Worm (Caenorhabditis elegans) whole organism, L4 larva: ENCODE measurements around the gene nlp-45.

Source experiments
- F37D6.2 ChIP-seq: sonication (generic microtip); optimal IDR thresholded peaks from 2 replicates; lab custom pipeline; 2016; ENCODE audit warnings: mild to moderate bottlenecking, missing genetic modification characterization, missing compliant biosample characterization
- R02D3.7 ChIP-seq: fragments of 150-350 bp; sonication (generic microtip); optimal IDR thresholded peaks from 3 replicates; lab custom pipeline; 2014; ENCODE audit warnings: missing biosample characterization, missing genetic modification characterization
- T20F7.1 ChIP-seq: fragments of 200-800 bp; sonication (Bioruptor generic); optimal IDR thresholded peaks from 2 replicates; lab custom pipeline; 2018; ENCODE audit warnings: mild to moderate bottlenecking, missing genetic modification characterization, missing compliant biosample characterization
- Y105C5A.15 ChIP-seq: fragments of 200-800 bp; sonication (Bioruptor generic); IDR thresholded peaks from 2 replicates; pipeline ENCODE4 v1.3.6; 2022; ENCODE audit warnings: missing genetic modification characterization, missing compliant biosample characterization
- Y5F2A.4 ChIP-seq: fragments of 200-800 bp; sonication (Bioruptor generic); optimal IDR thresholded peaks from 2 replicates; lab custom pipeline; 2018; ENCODE audit warnings: mild to moderate bottlenecking, missing genetic modification characterization, missing compliant biosample characterization
- Y75B8A.6 ChIP-seq: fragments of 200-800 bp; sonication (Bioruptor generic); IDR thresholded peaks from 2 replicates; pipeline ENCODE4 v1.3.6; 2022; ENCODE audit warnings: missing genetic modification reagents, missing genetic modification characterization, missing compliant biosample characterization
- ceh-20 ChIP-seq: fragments of 200-800 bp; sonication (Bioruptor generic); IDR thresholded peaks from 2 replicates; pipeline ENCODE4 v1.3.6; 2022; ENCODE audit warnings: missing genetic modification reagents, missing genetic modification characterization, missing compliant biosample characterization
- ceh-32 ChIP-seq: sonication (generic microtip); optimal IDR thresholded peaks from 2 replicates; lab custom pipeline; 2016; ENCODE audit warnings: mild to moderate bottlenecking, missing genetic modification characterization, missing compliant biosample characterization; ENCODE audit not compliant: poor library complexity
- daf-12 ChIP-seq: fragments of 150-350 bp; optimal IDR thresholded peaks from 2 replicates; lab custom pipeline; 2014; ENCODE audit warnings: missing biosample characterization, missing genetic modification reagents, missing genetic modification characterization
- dmd-8 ChIP-seq: fragments of 200-800 bp; sonication (Bioruptor generic); IDR thresholded peaks from 2 replicates; pipeline ENCODE4 v1.3.6; 2022; ENCODE audit warnings: missing genetic modification characterization, missing compliant biosample characterization
- dmd-9 ChIP-seq: fragments of 200-800 bp; sonication (Bioruptor generic); IDR thresholded peaks from 2 replicates; pipeline ENCODE4 v1.3.6; 2022; ENCODE audit warnings: missing genetic modification reagents, missing genetic modification characterization, missing compliant biosample characterization
- dpl-1 ChIP-seq: fragments of 150-350 bp; optimal IDR thresholded peaks from 2 replicates; lab custom pipeline; 2014; ENCODE audit warnings: missing biosample characterization, missing genetic modification reagents, missing genetic modification characterization
- duxl-1 ChIP-seq: sonication (generic microtip); optimal IDR thresholded peaks from 2 replicates; lab custom pipeline; 2016; ENCODE audit warnings: mild to moderate bottlenecking, missing genetic modification characterization, moderate library complexity, missing compliant biosample characterization; ENCODE audit not compliant: poor library complexity
- fkh-10 ChIP-seq: fragments of 150-350 bp; optimal IDR thresholded peaks from 2 replicates; lab custom pipeline; 2014; ENCODE audit warnings: missing biosample characterization, missing genetic modification reagents, missing genetic modification characterization
- fos-1 ChIP-seq: fragments of 150-350 bp; optimal IDR thresholded peaks from 2 replicates; lab custom pipeline; 2014; ENCODE audit warnings: missing biosample characterization, missing genetic modification characterization
- hlh-30 ChIP-seq: sonication (generic microtip); optimal IDR thresholded peaks from 2 replicates; lab custom pipeline; 2017; ENCODE audit warnings: antibody characterized with exemption, mild to moderate bottlenecking, missing genetic modification characterization, missing compliant biosample characterization; ENCODE audit not compliant: insufficient read depth
- hmg-1.1 ChIP-seq: fragments of 200-800 bp; sonication (Bioruptor generic); IDR thresholded peaks from 2 replicates; pipeline ENCODE4 v1.3.6; 2022; ENCODE audit warnings: missing genetic modification reagents, missing genetic modification characterization, missing compliant biosample characterization
- jun-1 ChIP-seq: fragments of 150-350 bp; optimal IDR thresholded peaks from 2 replicates; lab custom pipeline; 2014; ENCODE audit warnings: missing biosample characterization, missing genetic modification reagents, missing genetic modification characterization
- lim-7 ChIP-seq: fragments of 200-800 bp; sonication (Bioruptor generic); IDR thresholded peaks from 2 replicates; pipeline ENCODE4 v1.3.6; 2022; ENCODE audit warnings: missing genetic modification characterization, missing compliant biosample characterization
- lin-1 ChIP-seq: fragments of 200-800 bp; sonication (Bioruptor generic); IDR thresholded peaks from 2 replicates; pipeline ENCODE4 v1.3.6; 2022; ENCODE audit warnings: missing genetic modification reagents, missing genetic modification characterization, missing compliant biosample characterization
- lin-13 ChIP-seq: fragments of 150-350 bp; optimal IDR thresholded peaks from 2 replicates; lab custom pipeline; 2014; ENCODE audit warnings: missing biosample characterization, missing genetic modification reagents, missing genetic modification characterization
- lin-38 ChIP-seq: fragments of 200-800 bp; sonication (Bioruptor generic); IDR thresholded peaks from 2 replicates; pipeline ENCODE4 v1.3.6; 2022; ENCODE audit warnings: missing genetic modification reagents, missing genetic modification characterization, missing compliant biosample characterization
- lsy-2 ChIP-seq, 2 experiments: fragments of 150-350 bp in 1 of 2; sonication (generic microtip) in 1 of 2; optimal IDR thresholded peaks; 2 replicates each; lab custom pipeline; 2014 to 2017; ENCODE audit warnings: missing biosample characterization in 2 of 2, missing genetic modification characterization in 2 of 2
- madf-5 ChIP-seq, 2 experiments: fragments of 200-800 bp; sonication (Bioruptor generic); IDR thresholded peaks; 2 replicates each; pipeline ENCODE4 v1.3.6; 2022; ENCODE audit warnings: missing compliant biosample characterization in 2 of 2, missing genetic modification characterization in 2 of 2
- mes-2 ChIP-seq: sonication (generic microtip); optimal IDR thresholded peaks from 2 replicates; lab custom pipeline; 2016; ENCODE audit warnings: missing genotype, mild to moderate bottlenecking, missing genetic modification characterization, missing compliant biosample characterization; ENCODE audit not compliant: poor library complexity, severe bottlenecking
- nhr-10 ChIP-seq: fragments of 150-350 bp; optimal IDR thresholded peaks from 2 replicates; lab custom pipeline; 2014; ENCODE audit warnings: missing biosample characterization, missing genetic modification characterization
- nhr-11 ChIP-seq: fragments of 150-350 bp; optimal IDR thresholded peaks from 2 replicates; lab custom pipeline; 2014; ENCODE audit warnings: missing biosample characterization, missing genetic modification characterization
- nhr-111 ChIP-seq: fragments of 200-800 bp; sonication (Bioruptor generic); optimal IDR thresholded peaks from 2 replicates; lab custom pipeline; 2018; ENCODE audit warnings: mild to moderate bottlenecking, missing genetic modification characterization, missing compliant biosample characterization
- nhr-237 ChIP-seq: sonication (generic microtip); optimal IDR thresholded peaks from 2 replicates; lab custom pipeline; 2017; ENCODE audit warnings: missing biosample characterization, missing genetic modification characterization
- nhr-28 ChIP-seq: fragments of 150-350 bp; optimal IDR thresholded peaks from 2 replicates; lab custom pipeline; 2014; ENCODE audit warnings: missing biosample characterization, missing genetic modification characterization
- nhr-76 ChIP-seq: fragments of 150-350 bp; optimal IDR thresholded peaks from 2 replicates; lab custom pipeline; 2014; ENCODE audit warnings: missing biosample characterization, missing genetic modification characterization
- nhr-77 ChIP-seq: fragments of 150-350 bp; optimal IDR thresholded peaks from 2 replicates; lab custom pipeline; 2014; ENCODE audit warnings: missing biosample characterization, missing genetic modification characterization
- pha-4 ChIP-seq, 2 experiments: fragments of 150-350 bp in 1 of 2; fragments of 200-800 bp in 1 of 2; sonication (Bioruptor generic) in 1 of 2; IDR thresholded peaks in 1 of 2; optimal IDR thresholded peaks in 1 of 2; 2 replicates each; pipeline versions ENCODE4 v1.3.6 to Lab custom; 2014 to 2022; ENCODE audit warnings: missing genetic modification characterization in 2 of 2, missing genetic modification reagents in 2 of 2, missing biosample characterization in 1 of 2, missing compliant biosample characterization in 1 of 2
- sdz-12 ChIP-seq: fragments of 200-800 bp; sonication (Bioruptor generic); optimal IDR thresholded peaks from 2 replicates; lab custom pipeline; 2018; ENCODE audit warnings: mild to moderate bottlenecking, missing genetic modification characterization, missing compliant biosample characterization
- set-16 ChIP-seq: fragments of 200-800 bp; sonication (Bioruptor generic); IDR thresholded peaks from 2 replicates; pipeline ENCODE4 v1.3.6; 2022; ENCODE audit warnings: missing genetic modification reagents, missing genetic modification characterization, missing compliant biosample characterization
- skn-1 ChIP-seq: fragments of 150-350 bp; optimal IDR thresholded peaks from 2 replicates; lab custom pipeline; 2014; ENCODE audit warnings: missing biosample characterization, missing genetic modification characterization
- snpc-4 ChIP-seq: fragments of 150-350 bp; optimal IDR thresholded peaks from 2 replicates; lab custom pipeline; 2014; ENCODE audit warnings: missing biosample characterization, missing genetic modification characterization
- tag-97 ChIP-seq: fragments of 200-800 bp; sonication (Bioruptor generic); IDR thresholded peaks from 2 replicates; pipeline ENCODE4 v1.3.6; 2022; ENCODE audit warnings: missing genetic modification characterization, missing compliant biosample characterization
- unc-130 ChIP-seq: sonication (generic microtip); optimal IDR thresholded peaks from 2 replicates; lab custom pipeline; 2016; ENCODE audit warnings: missing genetic modification reagents, missing genetic modification characterization, missing compliant biosample characterization
- vab-7 ChIP-seq: fragments of 200-800 bp; sonication (Bioruptor generic); IDR thresholded peaks from 2 replicates; pipeline ENCODE4 v1.3.6; 2022; ENCODE audit warnings: missing genetic modification reagents, missing genetic modification characterization, missing compliant biosample characterization
- zag-1 ChIP-seq: fragments of 150-350 bp; optimal IDR thresholded peaks from 2 replicates; lab custom pipeline; 2014; ENCODE audit warnings: missing biosample characterization, missing genetic modification characterization
- zfp-2 ChIP-seq: sonication (generic microtip); optimal IDR thresholded peaks from 2 replicates; lab custom pipeline; 2016; ENCODE audit warnings: mild to moderate bottlenecking, missing genetic modification characterization, missing compliant biosample characterization
- zip-2 ChIP-seq: fragments of 150-350 bp; optimal IDR thresholded peaks from 2 replicates; lab custom pipeline; 2014; ENCODE audit warnings: missing biosample characterization, missing genetic modification characterization

The nlp-45 gene

ce11 chrX:2328873-2329272 is 9.2 kb downstream of the nlp-45 start (continued):
- TF ChIP-seq zfp-2 (no peak), nhr-237 (tag; lab: Kevin White, UChicago) (no peak), dmd-8 (GFP tag; lab: Robert Waterston, UW) (no peak), dpl-1 (GFP tag; lab: Kevin White, UChicago) (no peak), ceh-32 (tag; lab: Kevin White, UChicago) (no peak), T20F7.1 (GFP tag; lab: Kevin White, UChicago) (no peak), lin-13 (GFP tag; lab: Kevin White, UChicago) (peak; percentile 23), hmg-1.1 (GFP tag; lab: Robert Waterston, UW) (no peak), R02D3.7 (tag; lab: Kevin White, UChicago) (no peak), nhr-11 (tag; lab: Kevin White, UChicago) (no peak), sdz-12 (GFP tag; lab: Kevin White, UChicago) (no peak), jun-1 (tag; lab: Kevin White, UChicago) (no peak), snpc-4 (tag; lab: Kevin White, UChicago) (peak; percentile 86), lsy-2 (tag; optimal IDR thresholded peaks at IDR 0.05; lab: Kevin White, UChicago) (peak in 1 of 2 experiments; percentile 41), set-16 (GFP tag; lab: Robert Waterston, UW) (no peak), nhr-28 (tag; lab: Kevin White, UChicago) (no peak), fkh-10 (GFP tag; lab: Kevin White, UChicago) (no peak), Y105C5A.15 (GFP tag; lab: Robert Waterston, UW) (no peak), nhr-77 (tag; lab: Kevin White, UChicago) (no peak), zag-1 (no peak), mes-2 (peak; percentile 67), nhr-10 (no peak), daf-12 (tag; lab: Kevin White, UChicago) (no peak), tag-97 (GFP tag; lab: Robert Waterston, UW) (no peak), fos-1 (no peak), zip-2 (no peak), hlh-30 (peak; percentile 29), nhr-111 (no peak), Y75B8A.6 (GFP tag; lab: Robert Waterston, UW) (no peak), unc-130 (GFP tag; lab: Kevin White, UChicago) (no peak), lim-7 (GFP tag; lab: Robert Waterston, UW) (no peak), nhr-76 (no peak), pha-4 (GFP tag; IDR thresholded peaks at IDR 0.05; lab: Robert Waterston, UW) (no peak), pha-4 (tag; optimal IDR thresholded peaks at IDR 0.05; lab: Kevin White, UChicago) (no peak), Y5F2A.4 (GFP tag; lab: Kevin White, UChicago) (no peak), madf-5 (GFP tag; IDR thresholded peaks at IDR 0.05; lab: Robert Waterston, UW) (no peak), vab-7 (GFP tag; lab: Robert Waterston, UW) (0 out of 2 replicates have a peak, but pooled peaks have one; percentile 8), dmd-9 (GFP tag; lab: Robert Waterston, UW) (no peak), ceh-20 (GFP tag; lab: Robert Waterston, UW) (no peak), lin-1 (GFP tag; lab: Robert Waterston, UW) (no peak), lin-38 (GFP tag; lab: Robert Waterston, UW) (peak; percentile 39), skn-1 (tag; lab: Kevin White, UChicago) (no peak), duxl-1 (tag; lab: Kevin White, UChicago) (peak; percentile 8), F37D6.2 (tag; lab: Kevin White, UChicago) (no peak)
